Worm (Caenorhabditis elegans): ENCODE measurements around the gene F53H4.4.

Gene F53H4.4

ce11 chrX:15841086-15841622 lies 25.0 kb upstream of the F53H4.4 start, which contains the start of gene serp-1.1 (continued):
- TF ChIP-seq die-1 (tag; optimal IDR thresholded peaks at IDR 0.05) (peak; percentile 75), nfyb-1 (GFP tag; IDR thresholded peaks at IDR 0.05) (peak; percentile 99), B0019.2 (GFP tag; conservative IDR thresholded peaks at IDR 0.05) (no peak; the same call in 1 of the 2 replicates), F37B4.10 (GFP tag; IDR thresholded peaks at IDR 0.05) (0 out of 2 replicates have a peak, but pooled peaks have one; percentile 58), attf-6 (GFP tag; IDR thresholded peaks at IDR 0.05) (no peak), ztf-6 (GFP tag; IDR thresholded peaks at IDR 0.05) (peak; percentile 75), aptf-2 (GFP tag; conservative IDR thresholded peaks at IDR 0.05) (peak; percentile 64; the same call in 1 of the 2 replicates), F22D6.2 (tag; optimal IDR thresholded peaks at IDR 0.05) (peak; percentile 90), pha-4 (tag; optimal IDR thresholded peaks at IDR 0.05) (peak; percentile 94), lin-40 (tag; optimal IDR thresholded peaks at IDR 0.05) (peak; percentile 98), hmg-20 (GFP tag; IDR thresholded peaks at IDR 0.05) (peak; percentile 92), let-607 (tag; optimal IDR thresholded peaks at IDR 0.05) (peak; percentile 100), B0336.3 (GFP tag; IDR thresholded peaks at IDR 0.05) (peak; percentile 97), let-526 (GFP tag; IDR thresholded peaks at IDR 0.05) (peak; percentile 94), mxl-1 (tag; optimal IDR thresholded peaks at IDR 0.05) (peak; percentile 38), unc-130 (GFP tag; optimal IDR thresholded peaks at IDR 0.05) (no peak), nhr-179 (tag; optimal IDR thresholded peaks at IDR 0.05) (no peak), nfya-2 (GFP tag; IDR thresholded peaks at IDR 0.05) (no peak), madf-3 (GFP tag; IDR thresholded peaks at IDR 0.05) (peak; percentile 90), ekl-4 (GFP tag; IDR thresholded peaks at IDR 0.05) (peak; percentile 95), hlh-26 (GFP tag; conservative IDR thresholded peaks at IDR 0.05) (no peak), zim-3 (tag; optimal IDR thresholded peaks at IDR 0.05) (peak; percentile 68), dpl-1 (GFP tag; optimal IDR thresholded peaks at IDR 0.05) (peak; percentile 36), lin-26 (GFP tag; IDR thresholded peaks at IDR 0.05) (peak; percentile 86), F49E8.2 (tag; optimal IDR thresholded peaks at IDR 0.05; ENCODE audit: insufficient read depth) (no peak), nfya-1 (tag; optimal IDR thresholded peaks at IDR 0.05; ENCODE audit: borderline replicate concordance, insufficient read depth) (no peak), hlh-12 (tag; optimal IDR thresholded peaks at IDR 0.05) (no peak), tbp1 (GFP tag; optimal IDR thresholded peaks at IDR 0.05) (peak; percentile 77), F55B11.4 (tag; optimal IDR thresholded peaks at IDR 0.05; ENCODE audit: borderline replicate concordance, insufficient read depth) (no peak), chd-7 (tag; optimal IDR thresholded peaks at IDR 0.05) (peak; percentile 99), madf-6 (GFP tag; IDR thresholded peaks at IDR 0.05) (no peak; the same call in 1 of the 2 replicates), C06A6.2 (GFP tag; conservative IDR thresholded peaks at IDR 0.05) (peak; percentile 95), bed-2 (GFP tag; IDR thresholded peaks at IDR 0.05) (peak; percentile 87; the same call in 1 of the 2 replicates), B0261.1 (tag; optimal IDR thresholded peaks at IDR 0.05) (peak; percentile 38), Y95B8A.8 (GFP tag; IDR thresholded peaks at IDR 0.05) (peak; percentile 87), lin-35 (GFP tag; optimal IDR thresholded peaks at IDR 0.05) (peak in 2 of 3 experiments; percentile 61 to 90), egrh-3 (GFP tag; IDR thresholded peaks at IDR 0.05) (peak; percentile 94), hrde-1 (tag; optimal IDR thresholded peaks at IDR 0.05; ENCODE audit: borderline replicate concordance) (no peak), K11D2.4 (GFP tag; IDR thresholded peaks at IDR 0.05) (peak; percentile 97), ceh-58 (GFP tag; IDR thresholded peaks at IDR 0.05) (no peak), egl-44 (GFP tag; IDR thresholded peaks at IDR 0.05) (peak; percentile 96), Y79H2A.3 (GFP tag; conservative IDR thresholded peaks at IDR 0.05) (no peak), ceh-91 (GFP tag; IDR thresholded peaks at IDR 0.05) (0 out of 2 replicates have a peak, but pooled peaks have one; percentile 35), unc-62 (GFP tag; optimal IDR thresholded peaks at IDR 0.05) (peak; percentile 64), F57A8.1 (GFP tag; optimal IDR thresholded peaks at IDR 0.05) (peak; percentile 50), nhr-120 (GFP tag; IDR thresholded peaks at IDR 0.05) (peak; percentile 90; the same call in 1 of the 2 replicates), nhr-90 (tag; optimal IDR thresholded peaks at IDR 0.05) (peak; percentile 98), Y53F4B.3 (GFP tag; IDR thresholded peaks at IDR 0.05) (no peak)
